Worm (Caenorhabditis elegans): ENCODE results near the gene fbxa-220.

- TF ChIP-seq skn-1 (tag; optimal IDR thresholded peaks at IDR 0.05) (no peak), ceh-63 (GFP tag; optimal IDR thresholded peaks at IDR 0.05) (no peak), ceh-82 (tag; optimal IDR thresholded peaks at IDR 0.05) (no peak), unc-62 (GFP tag; optimal IDR thresholded peaks at IDR 0.05) (no peak), lir-3 (tag; optimal IDR thresholded peaks at IDR 0.05; ENCODE audit: poor library complexity) (no peak), sptf-1 (tag; optimal IDR thresholded peaks at IDR 0.05) (no peak), lsy-2 (tag; optimal IDR thresholded peaks at IDR 0.05) (no peak), mep-1 (tag; optimal IDR thresholded peaks at IDR 0.05) (no peak), unc-30 (tag; optimal IDR thresholded peaks at IDR 0.05) (no peak), ztf-4 (tag; optimal IDR thresholded peaks at IDR 0.05) (no peak)
Measured at ce11 chrIII:11502753-11503152, 18.8 kb upstream of the fbxa-220 start, which contains the start of gene tin-10.

Measured in whole organism, L1 larva.